Worm (Caenorhabditis elegans) whole organism, midembryonic: ENCODE results near the gene srb-6.

ENCODE experiments used
- tab-1 ChIP-seq: fragments of 200-800 bp; sonication (Bioruptor generic); IDR thresholded peaks from 2 replicates; pipeline ENCODE4 v1.3.6; 2022; ENCODE audit warnings: missing genetic modification characterization, missing compliant biosample characterization
- ztf-23 ChIP-seq: fragments of 200-800 bp; sonication (Bioruptor generic); IDR thresholded peaks from 2 replicates; pipeline ENCODE4 v1.3.6; 2022; ENCODE audit warnings: missing genetic modification reagents, missing genetic modification characterization, missing compliant biosample characterization

DNA sequence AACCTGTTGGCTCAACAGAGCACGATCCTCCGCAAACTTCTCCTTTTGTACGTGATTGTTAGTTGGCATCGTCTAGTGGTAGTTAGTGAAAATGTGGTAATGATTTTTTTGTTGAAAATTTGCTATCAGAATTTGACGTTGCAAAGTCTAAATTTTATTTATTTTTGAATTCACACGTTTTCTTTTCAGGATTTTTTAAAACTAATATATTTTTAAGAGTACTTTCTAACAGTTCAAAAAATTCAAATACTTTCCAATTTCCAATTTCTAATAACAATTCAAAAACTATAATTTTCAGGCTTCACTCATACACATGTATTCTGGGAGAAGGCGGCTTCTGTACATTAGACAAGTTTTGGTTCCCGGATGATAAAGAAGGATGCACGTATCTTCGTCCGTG lies 39.7 kb downstream of the srb-6 start, which contains the start of gene ubxn-5:
- TF ChIP-seq tab-1 (GFP tag; lab: Robert Waterston, UW) (no peak), ztf-23 (no peak)
